Worm (Caenorhabditis elegans) whole organism, L3 larva: Measurements from ENCODE around the gene usp-33.
A peak's percentile ranks its signal among the peaks of the same experiment; 100 is the strongest.

Experiments used
- R02D3.7 ChIP-seq: fragments of 150-350 bp; optimal IDR thresholded peaks from 2 replicates; lab custom pipeline; 2014; ENCODE audit warnings: missing biosample characterization, missing genetic modification characterization
- ZK546.5 ChIP-seq: sonication (generic microtip); optimal IDR thresholded peaks from 2 replicates; lab custom pipeline; 2017; ENCODE audit warnings: missing biosample characterization, missing genetic modification characterization
- aly-2 ChIP-seq: fragments of 150-350 bp; optimal IDR thresholded peaks from 2 replicates; lab custom pipeline; 2014; ENCODE audit warnings: missing biosample characterization, missing genetic modification characterization
- ama-1 ChIP-seq: fragments of 150-350 bp; optimal IDR thresholded peaks from 2 replicates; lab custom pipeline; 2018
- ceh-16 ChIP-seq: sonication (generic microtip); optimal IDR thresholded peaks from 2 replicates; lab custom pipeline; 2017; ENCODE audit warnings: missing biosample characterization, missing genetic modification characterization
- ceh-28 ChIP-seq: fragments of 150-350 bp; optimal IDR thresholded peaks from 2 replicates; lab custom pipeline; 2014; ENCODE audit warnings: missing biosample characterization, missing genetic modification reagents, missing genetic modification characterization
- ceh-82 ChIP-seq: fragments of 150-350 bp; optimal IDR thresholded peaks from 2 replicates; lab custom pipeline; 2014; ENCODE audit warnings: missing biosample characterization, missing genetic modification characterization
- ceh-9 ChIP-seq: sonication (generic microtip); optimal IDR thresholded peaks from 2 replicates; lab custom pipeline; 2018; ENCODE audit warnings: missing biosample characterization, missing genetic modification characterization
- daf-12 ChIP-seq: fragments of 150-350 bp; optimal IDR thresholded peaks from 2 replicates; lab custom pipeline; 2014; ENCODE audit warnings: missing biosample characterization, missing genetic modification reagents, missing genetic modification characterization
- egl-27 ChIP-seq: sonication (generic microtip); optimal IDR thresholded peaks from 4 replicates; lab custom pipeline; 2017; ENCODE audit warnings: missing biosample characterization, missing genetic modification reagents, missing genetic modification characterization
- egl-5 ChIP-seq: fragments of 150-350 bp; optimal IDR thresholded peaks from 2 replicates; lab custom pipeline; 2017; ENCODE audit warnings: missing biosample characterization, missing genetic modification reagents, missing genetic modification characterization, inconsistent platforms
- elt-1 ChIP-seq: fragments of 150-350 bp; optimal IDR thresholded peaks from 2 replicates; lab custom pipeline; 2014; ENCODE audit warnings: missing biosample characterization, missing genetic modification characterization
- elt-2 ChIP-seq: sonication (generic microtip); optimal IDR thresholded peaks from 2 replicates; lab custom pipeline; 2016; ENCODE audit warnings: missing genetic modification reagents, mild to moderate bottlenecking, missing genetic modification characterization, missing compliant biosample characterization
- elt-3 ChIP-seq, 3 experiments: fragments of 150-350 bp in 1 of 3; sonication (generic microtip) in 2 of 3; optimal IDR thresholded peaks; 2 replicates in 2 of 3; 4 replicates in 1 of 3; lab custom pipeline; 2014 to 2017; ENCODE audit warnings: missing biosample characterization in 3 of 3, missing genetic modification characterization in 3 of 3
- eor-1 ChIP-seq, 2 experiments: fragments of 150-350 bp; optimal IDR thresholded peaks; 2 replicates each; lab custom pipeline; 2014 to 2018; ENCODE audit warnings: missing biosample characterization in 2 of 2, missing genetic modification characterization in 2 of 2
- fkh-10 ChIP-seq: sonication (generic microtip); optimal IDR thresholded peaks from 2 replicates; lab custom pipeline; 2017; ENCODE audit warnings: missing biosample characterization, missing genetic modification reagents, missing genetic modification characterization
- fkh-2 ChIP-seq: fragments of 150-350 bp; optimal IDR thresholded peaks from 2 replicates; lab custom pipeline; 2014; ENCODE audit warnings: missing biosample characterization, missing genetic modification reagents, missing genetic modification characterization
- hmg-11 ChIP-seq: sonication (generic microtip); optimal IDR thresholded peaks from 2 replicates; lab custom pipeline; 2016; ENCODE audit warnings: missing genetic modification characterization, missing compliant biosample characterization
- jun-1 ChIP-seq: fragments of 150-350 bp; optimal IDR thresholded peaks from 2 replicates; lab custom pipeline; 2014; ENCODE audit warnings: missing biosample characterization, missing genetic modification reagents, missing genetic modification characterization
- lin-15B ChIP-seq: fragments of 150-350 bp; optimal IDR thresholded peaks from 2 replicates; lab custom pipeline; 2014; ENCODE audit warnings: missing biosample characterization, missing genetic modification characterization
- lin-39 ChIP-seq: fragments of 150-350 bp; optimal IDR thresholded peaks from 2 replicates; lab custom pipeline; 2018; ENCODE audit warnings: missing biosample characterization, missing genetic modification reagents, missing genetic modification characterization
- lsy-12 ChIP-seq: sonication (generic microtip); optimal IDR thresholded peaks from 2 replicates; lab custom pipeline; 2016; ENCODE audit warnings: mild to moderate bottlenecking, missing genetic modification characterization, missing compliant biosample characterization
- mdl-1 ChIP-seq: fragments of 150-350 bp; optimal IDR thresholded peaks from 2 replicates; lab custom pipeline; 2014; ENCODE audit warnings: missing biosample characterization, missing genetic modification characterization
- mml-1 ChIP-seq: fragments of 150-350 bp; sonication (generic microtip); optimal IDR thresholded peaks from 3 replicates; lab custom pipeline; 2014; ENCODE audit warnings: missing biosample characterization, missing genetic modification characterization
- nfya-1 ChIP-seq: sonication (generic microtip); optimal IDR thresholded peaks from 2 replicates; lab custom pipeline; 2017; ENCODE audit warnings: missing genetic modification characterization, mild to moderate bottlenecking, missing compliant biosample characterization, antibody characterized with exemption, moderate library complexity; ENCODE audit not compliant: insufficient read depth
- nhr-11 ChIP-seq: fragments of 150-350 bp; optimal IDR thresholded peaks from 2 replicates; lab custom pipeline; 2014; ENCODE audit warnings: missing biosample characterization, missing genetic modification characterization
- nhr-12 ChIP-seq: fragments of 150-350 bp; optimal IDR thresholded peaks from 2 replicates; lab custom pipeline; 2014; ENCODE audit warnings: missing biosample characterization, missing genetic modification characterization
- nhr-23 ChIP-seq: fragments of 150-350 bp; optimal IDR thresholded peaks from 2 replicates; lab custom pipeline; 2014; ENCODE audit warnings: missing biosample characterization, missing genetic modification reagents, missing genetic modification characterization
- nhr-237 ChIP-seq: fragments of 150-350 bp; optimal IDR thresholded peaks from 2 replicates; lab custom pipeline; 2014; ENCODE audit warnings: missing biosample characterization, missing genetic modification characterization
- nhr-25 ChIP-seq: sonication (generic microtip); optimal IDR thresholded peaks from 2 replicates; lab custom pipeline; 2017; ENCODE audit warnings: missing biosample characterization, missing genetic modification characterization
- nhr-28 ChIP-seq: fragments of 150-350 bp; optimal IDR thresholded peaks from 2 replicates; lab custom pipeline; 2014; ENCODE audit warnings: missing biosample characterization, missing genetic modification characterization
- nhr-43 ChIP-seq: sonication (generic microtip); optimal IDR thresholded peaks from 2 replicates; lab custom pipeline; 2016; ENCODE audit warnings: mild to moderate bottlenecking, missing genetic modification characterization, missing compliant biosample characterization; ENCODE audit not compliant: poor library complexity, severe bottlenecking
- nhr-76 ChIP-seq: fragments of 150-350 bp; sonication (generic microtip); optimal IDR thresholded peaks from 5 replicates; lab custom pipeline; 2014; ENCODE audit warnings: missing biosample characterization, missing genetic modification characterization
- nhr-77 ChIP-seq: fragments of 150-350 bp; optimal IDR thresholded peaks from 2 replicates; lab custom pipeline; 2014; ENCODE audit warnings: missing biosample characterization, missing genetic modification characterization
- pha-4 ChIP-seq: fragments of 150-350 bp; optimal IDR thresholded peaks from 2 replicates; lab custom pipeline; 2014; ENCODE audit warnings: missing biosample characterization, missing genetic modification reagents, missing genetic modification characterization
- pqm-1 ChIP-seq: fragments of 150-350 bp; optimal IDR thresholded peaks from 2 replicates; lab custom pipeline; 2017; ENCODE audit warnings: missing biosample characterization, missing genetic modification characterization, inconsistent platforms
- snpc-4 ChIP-seq: fragments of 150-350 bp; optimal IDR thresholded peaks from 2 replicates; lab custom pipeline; 2014; ENCODE audit warnings: missing biosample characterization, missing genetic modification characterization
- tbx-2 ChIP-seq: sonication (generic microtip); optimal IDR thresholded peaks from 2 replicates; lab custom pipeline; 2016; ENCODE audit warnings: mild to moderate bottlenecking, missing genetic modification characterization, missing compliant biosample characterization
- unc-39 ChIP-seq: sonication (generic microtip); optimal IDR thresholded peaks from 4 replicates; lab custom pipeline; 2017; ENCODE audit warnings: missing biosample characterization, missing genetic modification characterization
- zag-1 ChIP-seq: fragments of 150-350 bp; optimal IDR thresholded peaks from 2 replicates; lab custom pipeline; 2014; ENCODE audit warnings: missing biosample characterization, missing genetic modification characterization
- ztf-11 ChIP-seq: fragments of 150-350 bp; optimal IDR thresholded peaks from 2 replicates; lab custom pipeline; 2014; ENCODE audit warnings: missing biosample characterization, missing genetic modification characterization
- ztf-4 ChIP-seq: fragments of 150-350 bp; optimal IDR thresholded peaks from 2 replicates; lab custom pipeline; 2014; ENCODE audit warnings: missing biosample characterization, missing genetic modification characterization

usp-33 gene

DNA sequence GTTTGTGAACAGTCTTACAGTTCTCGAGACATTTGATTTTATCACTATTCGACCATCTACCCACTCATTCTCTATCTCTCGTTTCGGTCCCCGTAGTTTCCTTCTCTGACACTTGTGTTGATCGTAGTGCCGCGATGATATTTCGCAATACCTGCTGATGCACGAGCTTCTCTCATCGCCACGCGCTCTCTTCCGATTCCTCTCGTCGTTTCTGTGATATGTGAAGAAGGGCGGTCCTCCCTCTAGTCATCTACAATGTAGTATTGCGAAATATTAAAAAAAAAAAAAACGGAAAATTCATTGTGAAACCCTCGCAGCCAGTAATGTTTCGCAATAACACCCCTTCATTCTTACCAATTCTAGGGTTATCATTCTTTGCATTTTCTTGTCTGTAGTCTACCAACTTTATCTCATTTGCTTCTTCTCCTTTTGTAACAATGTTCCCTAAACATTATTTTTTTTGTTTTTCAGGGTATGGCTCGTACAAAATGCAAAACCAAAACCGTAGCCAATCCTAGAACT, 16.4 kb downstream of the usp-33 start, which contains the start of gene nipi-3 (continued):
- peak; percentile 73 for TF ChIP-seq snpc-4 (tag; lab: Kevin White, UChicago)
- peak; percentile 93 for TF ChIP-seq nhr-11 (tag; lab: Kevin White, UChicago)
- TF ChIP-seq R02D3.7 (tag; lab: Kevin White, UChicago) = peak; percentile 71
- peak in 1 of 2 experiments; percentile 47 for TF ChIP-seq eor-1 (tag; optimal IDR thresholded peaks at IDR 0.05; lab: Kevin White, UChicago)
- TF ChIP-seq tbx-2 (tag; lab: Kevin White, UChicago) = peak; percentile 64
- TF ChIP-seq fkh-10 (GFP tag; lab: Kevin White, UChicago) = no peak
- TF ChIP-seq nhr-43 = peak; percentile 64
- no peak for TF ChIP-seq ceh-9 (tag; lab: Kevin White, UChicago)
- TF ChIP-seq lin-39 (tag; lab: Kevin White, UChicago) = peak; percentile 91
- TF ChIP-seq ztf-11 (tag; lab: Kevin White, UChicago) = no peak
- TF ChIP-seq hmg-11 (tag; lab: Kevin White, UChicago) = peak; percentile 75
- peak; percentile 27 for TF ChIP-seq ceh-82 (tag; lab: Kevin White, UChicago)
- peak; percentile 68 for TF ChIP-seq lin-15B (tag; lab: Kevin White, UChicago)
- no peak for TF ChIP-seq nhr-237
- TF ChIP-seq nfya-1 (tag; lab: Kevin White, UChicago) = peak; percentile 91
- TF ChIP-seq, all 47 proteins: peak for 34

DNA sequence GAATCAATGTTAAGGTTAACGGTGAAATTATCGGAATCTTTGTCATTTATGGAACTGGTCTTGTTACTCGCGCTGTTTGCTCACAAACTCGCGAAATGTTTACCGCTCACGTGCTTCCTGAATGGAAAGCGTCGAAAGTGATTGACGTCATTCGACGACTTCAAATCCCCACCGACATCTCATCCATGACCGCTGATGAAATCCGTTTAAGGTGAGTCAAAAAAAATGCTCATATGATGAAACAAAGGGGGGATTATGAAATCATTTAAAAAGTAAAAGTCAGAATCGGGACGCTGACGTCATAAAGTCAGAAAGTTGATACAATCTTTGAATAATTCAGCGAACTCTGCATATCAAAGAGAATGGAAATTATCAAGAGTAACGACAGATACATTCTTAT, 17.4 kb downstream of the usp-33 start:
- TF ChIP-seq snpc-4 (tag; lab: Kevin White, UChicago) (no peak), nhr-76 (no peak), pha-4 (tag; lab: Kevin White, UChicago) (peak; percentile 11), jun-1 (tag; lab: Kevin White, UChicago) (peak; percentile 51), nfya-1 (tag; lab: Kevin White, UChicago) (peak; percentile 15)
- TF ChIP-seq, all 47 proteins: peak for 3

DNA sequence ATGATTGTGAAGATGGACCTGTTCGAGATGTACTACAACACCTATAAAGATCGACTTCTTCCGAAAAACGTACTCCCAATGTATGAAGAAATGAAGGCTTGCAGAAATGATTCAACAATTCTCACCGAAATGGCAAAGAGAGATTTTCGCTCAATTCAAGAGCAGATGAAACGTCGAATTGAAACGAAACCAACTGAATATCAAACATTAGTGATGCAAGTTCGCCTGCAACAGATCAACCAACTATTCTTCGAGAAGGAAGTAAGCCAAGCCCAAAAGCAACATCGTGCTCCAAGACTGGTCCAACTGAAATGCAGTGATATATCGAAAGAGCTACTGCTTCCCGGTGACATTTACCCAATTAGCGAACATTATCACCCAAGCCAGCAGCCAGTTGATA, 18.5 kb downstream of the usp-33 start:
- no peak for TF ChIP-seq nhr-237
- no peak for TF ChIP-seq eor-1 (tag; optimal IDR thresholded peaks at IDR 0.05; lab: Kevin White, UChicago)
- no peak for TF ChIP-seq fkh-10 (GFP tag; lab: Kevin White, UChicago)
- TF ChIP-seq elt-1 (tag; lab: Kevin White, UChicago) = no peak
- no peak for TF ChIP-seq ceh-28 (tag; lab: Kevin White, UChicago)
- TF ChIP-seq zag-1 (tag; lab: Kevin White, UChicago) = no peak
- no peak for TF ChIP-seq mdl-1
- TF ChIP-seq unc-39 (tag; lab: Kevin White, UChicago) = no peak
- TF ChIP-seq elt-3 (tag; optimal IDR thresholded peaks at IDR 0.05; lab: Kevin White, UChicago) = no peak
- no peak for TF ChIP-seq mml-1
- TF ChIP-seq egl-5 (tag; lab: Kevin White, UChicago) = no peak
- no peak for TF ChIP-seq nhr-28
- TF ChIP-seq lin-15B (tag; lab: Kevin White, UChicago) = no peak
- no peak for TF ChIP-seq ceh-82 (tag; lab: Kevin White, UChicago)

DNA sequence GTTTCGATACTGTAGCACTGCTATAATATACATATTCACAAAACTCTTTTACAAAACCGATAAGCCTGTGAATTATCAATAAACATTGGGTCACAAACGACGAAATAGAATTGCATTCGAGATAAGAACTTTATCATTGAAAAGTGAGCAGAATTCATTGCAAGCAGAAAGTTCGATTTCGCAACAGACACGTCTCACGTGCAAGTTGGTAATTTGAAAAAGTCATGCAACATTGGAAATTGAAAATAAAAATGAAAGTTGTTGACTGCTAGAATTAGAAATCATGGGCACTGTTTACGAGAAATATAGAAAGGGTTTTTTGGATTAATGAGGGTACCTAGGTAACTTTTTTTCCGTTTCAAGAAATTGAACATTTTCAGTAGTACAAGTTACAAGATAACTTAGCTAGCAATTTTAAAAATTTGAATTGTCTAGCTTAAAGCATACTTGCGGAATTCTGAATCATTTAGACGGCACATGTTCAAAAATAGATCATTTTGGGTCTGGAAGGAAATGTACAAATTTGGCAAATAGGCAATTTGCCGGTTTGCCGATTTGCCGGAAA, 19.4 kb downstream of the usp-33 start:
- no peak for TF ChIP-seq nhr-28
- TF ChIP-seq nhr-77 (tag; lab: Kevin White, UChicago) = peak; percentile 35
- TF ChIP-seq lsy-12 (tag; lab: Kevin White, UChicago) = peak; percentile 51
- no peak for TF ChIP-seq egl-5 (tag; lab: Kevin White, UChicago)
- TF ChIP-seq ama-1 (lab: Kevin White, UChicago) = peak; percentile 85
- TF ChIP-seq snpc-4 (tag; lab: Kevin White, UChicago) = peak; percentile 12
- TF ChIP-seq nhr-43 = no peak
- TF ChIP-seq nhr-25 (tag; lab: Kevin White, UChicago) = peak; percentile 31
- no peak for TF ChIP-seq ztf-4
- TF ChIP-seq aly-2 = peak; percentile 51
- TF ChIP-seq unc-39 (tag; lab: Kevin White, UChicago) = no peak
- TF ChIP-seq lin-39 (tag; lab: Kevin White, UChicago) = no peak
- TF ChIP-seq nhr-23 (tag; lab: Kevin White, UChicago) = peak; percentile 17
- TF ChIP-seq pqm-1 (tag; lab: Kevin White, UChicago) = peak; percentile 97
- TF ChIP-seq nhr-11 (tag; lab: Kevin White, UChicago) = no peak
- no peak for TF ChIP-seq egl-27 (tag; lab: Kevin White, UChicago)
- no peak for TF ChIP-seq tbx-2 (tag; lab: Kevin White, UChicago)
- no peak for TF ChIP-seq mdl-1
- no peak for TF ChIP-seq mml-1
- no peak for TF ChIP-seq zag-1 (tag; lab: Kevin White, UChicago)
- TF ChIP-seq nhr-76 = no peak
- no peak for TF ChIP-seq lin-15B (tag; lab: Kevin White, UChicago)
- no peak for TF ChIP-seq ceh-16
- TF ChIP-seq daf-12 (tag; lab: Kevin White, UChicago) = no peak
- TF ChIP-seq elt-3 (tag; optimal IDR thresholded peaks at IDR 0.05; lab: Kevin White, UChicago) = no peak
- TF ChIP-seq nhr-12 (tag; lab: Kevin White, UChicago) = no peak
- TF ChIP-seq fkh-2 (tag; lab: Kevin White, UChicago) = no peak
- peak; percentile 99 for TF ChIP-seq elt-2 (tag; lab: Kevin White, UChicago)
- no peak for TF ChIP-seq hmg-11 (tag; lab: Kevin White, UChicago)
- no peak for TF ChIP-seq eor-1 (tag; optimal IDR thresholded peaks at IDR 0.05; lab: Kevin White, UChicago)
- TF ChIP-seq pha-4 (tag; lab: Kevin White, UChicago) = peak; percentile 91
- no peak for TF ChIP-seq ZK546.5 (tag; lab: Kevin White, UChicago)
- TF ChIP-seq nfya-1 (tag; lab: Kevin White, UChicago) = peak; percentile 56
- TF ChIP-seq fkh-10 (GFP tag; lab: Kevin White, UChicago) = no peak
